Worm (Caenorhabditis elegans): ENCODE data around the gene tbc-1.

DNA sequence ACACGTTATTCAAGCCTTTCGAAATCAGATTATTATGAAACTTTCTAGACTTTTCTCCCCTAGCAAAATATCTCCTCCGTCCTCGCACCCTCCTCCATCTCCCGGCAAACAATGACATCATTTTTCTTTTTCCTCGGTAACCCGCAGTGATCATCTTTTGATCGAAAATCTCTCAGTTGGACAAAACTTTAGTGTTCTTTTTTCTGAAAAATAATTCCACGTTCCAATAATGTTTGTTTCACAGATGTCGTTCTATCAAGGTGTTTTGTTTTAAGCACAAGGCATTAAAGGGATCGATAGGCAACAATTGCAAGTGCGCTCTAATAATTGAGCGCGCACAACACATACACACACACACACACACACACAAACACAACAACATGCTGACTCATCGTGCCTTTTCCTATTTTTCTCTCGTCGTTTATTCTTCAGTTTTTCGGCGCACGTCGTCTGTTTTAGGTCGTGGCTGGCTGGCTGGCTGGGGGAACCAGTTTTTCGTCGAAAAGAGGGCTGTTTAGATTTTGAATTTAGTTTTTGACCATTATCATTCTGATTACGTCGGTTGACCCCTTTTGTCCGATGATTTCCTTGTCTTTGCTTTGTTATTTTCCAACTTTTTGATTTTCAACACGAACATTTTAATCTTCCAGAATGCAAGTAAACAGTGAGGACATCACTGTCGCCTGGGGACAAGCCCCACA, 5.1 kb downstream of the tbc-1 start, which contains the start of gene F20D1.3:
- no peak for TF ChIP-seq ztf-23 (GFP tag; IDR thresholded peaks at IDR 0.05)
- no peak for TF ChIP-seq tab-1 (GFP tag; IDR thresholded peaks at IDR 0.05)
- TF ChIP-seq klf-2 (GFP tag; conservative IDR thresholded peaks at IDR 0.05), result no peak
- peak; percentile 29; the same call in 1 of the 2 replicates for TF ChIP-seq flt-1 (GFP tag; IDR thresholded peaks at IDR 0.05)
- no peak for TF ChIP-seq med-1 (GFP tag; optimal IDR thresholded peaks at IDR 0.05; ENCODE audit: insufficient read depth)
- no peak for TF ChIP-seq ref-1 (GFP tag; conservative IDR thresholded peaks at IDR 0.05)
